Fruit fly (Drosophila melanogaster): ENCODE results near the gene Jwa.

Gene Jwa

dm6 chr2L:18687827-18688226 lies 17.7 kb downstream of the Jwa start:
- no peak for TF ChIP-seq CG8478 (optimal IDR thresholded peaks at IDR 0.05)

dm6 chr2L:18681903-18682302 lies 23.6 kb downstream of the Jwa start, which contains the start of gene tos:
TSS of gene tos (minus strand) at chr2L:18682075.
- TF ChIP-seq CG8478 (optimal IDR thresholded peaks at IDR 0.05) (no peak), CTCF (optimal IDR thresholded peaks at IDR 0.05) (no peak)

- TF ChIP-seq CTCF (optimal IDR thresholded peaks at IDR 0.05), result no peak
- no peak for TF ChIP-seq CG8478 (optimal IDR thresholded peaks at IDR 0.05)
Observed at dm6 chr2L:18677910-18678639, 27.4 kb downstream of the Jwa start.

- no peak for TF ChIP-seq CG8478 (optimal IDR thresholded peaks at IDR 0.05)
- no peak for TF ChIP-seq CTCF (optimal IDR thresholded peaks at IDR 0.05)
Observed at dm6 chr2L:18676948-18677820, 28.3 kb downstream of the Jwa start, which contains the start of the genes Mst36Fa and CG31751. TSS of gene Mst36Fa (minus strand) at chr2L:18676998. TSS of gene CG31751 (plus strand) at chr2L:18677221.

- no peak for TF ChIP-seq CG8478 (optimal IDR thresholded peaks at IDR 0.05)
- no peak for TF ChIP-seq CTCF (optimal IDR thresholded peaks at IDR 0.05)
Observed at dm6 chr2L:18674994-18675393, 30.5 kb downstream of the Jwa start, which contains the start of gene Mst36Fb. TSS of gene Mst36Fb (minus strand) at chr2L:18675094.

- TF ChIP-seq CTCF (optimal IDR thresholded peaks at IDR 0.05) (no peak), CG8478 (optimal IDR thresholded peaks at IDR 0.05) (no peak)
Observed at dm6 chr2L:18673185-18673584, 32.3 kb downstream of the Jwa start, which contains the start of gene CG43339. TSS of gene CG43339 (minus strand) at chr2L:18673285.

dm6 chr2L:18671146-18671545 lies 34.4 kb downstream of the Jwa start, which contains the start of gene CG43338:
TSS of gene CG43338 (minus strand) at chr2L:18671246.
- no peak for TF ChIP-seq CG8478 (optimal IDR thresholded peaks at IDR 0.05)
- no peak for TF ChIP-seq CTCF (optimal IDR thresholded peaks at IDR 0.05)

dm6 chr2L:18665952-18666606 lies 39.4 kb downstream of the Jwa start:
- TF ChIP-seq CG8478 (optimal IDR thresholded peaks at IDR 0.05) (no peak), CTCF (optimal IDR thresholded peaks at IDR 0.05) (peak; percentile 93 to 97)

dm6 chr2L:18664707-18665550 lies 40.6 kb downstream of the Jwa start:
- no peak for TF ChIP-seq CTCF (optimal IDR thresholded peaks at IDR 0.05)
- no peak for TF ChIP-seq CG8478 (optimal IDR thresholded peaks at IDR 0.05)

- TF ChIP-seq CG8478 (optimal IDR thresholded peaks at IDR 0.05) (no peak), CTCF (optimal IDR thresholded peaks at IDR 0.05) (no peak)
Observed at dm6 chr2L:18663395-18663794, 42.1 kb downstream of the Jwa start.

- TF ChIP-seq CTCF (optimal IDR thresholded peaks at IDR 0.05), result no peak
- no peak for TF ChIP-seq CG8478 (optimal IDR thresholded peaks at IDR 0.05)
Observed at dm6 chr2L:18658108-18658507, 47.4 kb downstream of the Jwa start.

- TF ChIP-seq CG8478 (optimal IDR thresholded peaks at IDR 0.05) (no peak), CTCF (optimal IDR thresholded peaks at IDR 0.05) (no peak)
Observed at dm6 chr2L:18656691-18657237, 48.7 kb downstream of the Jwa start.
